Worm (Caenorhabditis elegans) whole organism, late embryonic: ENCODE measurements around the gene K02F3.2.

Experiments
- K02D7.2 ChIP-seq: sonication (generic microtip); optimal IDR thresholded peaks from 2 replicates; lab custom pipeline; 2017; ENCODE audit warnings: mild to moderate bottlenecking, missing genetic modification characterization, missing compliant biosample characterization
- ama-1 ChIP-seq: fragments of 150-350 bp; optimal IDR thresholded peaks from 2 replicates; lab custom pipeline; 2014
- ceh-19 ChIP-seq: fragments of 200-800 bp; sonication (Bioruptor generic); optimal IDR thresholded peaks from 2 replicates; lab custom pipeline; 2018; ENCODE audit warnings: mild to moderate bottlenecking, missing genetic modification characterization, missing compliant biosample characterization
- fkh-10 ChIP-seq: fragments of 150-350 bp; optimal IDR thresholded peaks from 2 replicates; lab custom pipeline; 2014; ENCODE audit warnings: missing biosample characterization, missing genetic modification reagents, missing genetic modification characterization
- fkh-6 ChIP-seq: sonication (generic microtip); optimal IDR thresholded peaks from 2 replicates; lab custom pipeline; 2016; ENCODE audit warnings: missing genetic modification characterization, missing compliant biosample characterization
- hlh-13 ChIP-seq: fragments of 200-800 bp; sonication (Bioruptor generic); optimal IDR thresholded peaks from 2 replicates; lab custom pipeline; 2018; ENCODE audit warnings: mild to moderate bottlenecking, missing genetic modification characterization, missing compliant biosample characterization
- hlh-15 ChIP-seq: sonication (generic microtip); optimal IDR thresholded peaks from 2 replicates; lab custom pipeline; 2016; ENCODE audit warnings: missing genetic modification characterization, missing compliant biosample characterization
- pha-2 ChIP-seq: sonication (generic microtip); optimal IDR thresholded peaks from 2 replicates; lab custom pipeline; 2017; ENCODE audit warnings: mild to moderate bottlenecking, missing genetic modification characterization, missing compliant biosample characterization
- pha-4 ChIP-seq: fragments of 150-350 bp; optimal IDR thresholded peaks from 2 replicates; lab custom pipeline; 2018; ENCODE audit warnings: missing biosample characterization, missing genetic modification reagents, missing genetic modification characterization
- sox-4 ChIP-seq: sonication (generic microtip); optimal IDR thresholded peaks from 2 replicates; lab custom pipeline; 2017; ENCODE audit warnings: mild to moderate bottlenecking, missing genetic modification characterization, inconsistent platforms, missing compliant biosample characterization

DNA sequence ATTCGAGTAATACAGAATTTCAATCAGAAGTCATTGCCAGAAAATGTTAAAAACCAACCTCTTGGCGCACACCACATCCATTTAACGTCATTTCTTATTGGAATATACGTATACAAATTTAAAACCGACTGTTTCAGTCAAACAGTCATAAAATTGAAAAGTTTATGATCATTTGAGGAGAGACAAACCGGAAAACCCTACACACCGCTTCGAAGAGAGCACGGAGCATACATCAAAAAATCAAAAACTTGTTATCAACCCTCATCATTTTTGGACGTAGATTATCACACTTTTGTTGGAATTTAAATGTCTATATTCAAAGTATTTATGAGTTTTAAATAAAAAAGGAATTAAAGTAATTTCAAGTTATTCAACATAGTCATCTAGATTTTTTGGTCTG, 45.4 kb downstream of the K02F3.2 start, which contains the start of gene T24C4.10:
- TF ChIP-seq ama-1 (lab: Kevin White, UChicago) = no peak
- TF ChIP-seq pha-4 (tag; lab: Kevin White, UChicago) = no peak
- no peak for TF ChIP-seq hlh-15 (tag; lab: Kevin White, UChicago)
- no peak for TF ChIP-seq pha-2 (tag; lab: Kevin White, UChicago)
- no peak for TF ChIP-seq fkh-10 (GFP tag; lab: Kevin White, UChicago)
- TF ChIP-seq hlh-13 (GFP tag; lab: Kevin White, UChicago) = no peak
- TF ChIP-seq ceh-19 (GFP tag; lab: Kevin White, UChicago) = no peak
- TF ChIP-seq fkh-6 (tag; lab: Kevin White, UChicago) = no peak
- TF ChIP-seq K02D7.2 (tag; lab: Kevin White, UChicago) = no peak
- TF ChIP-seq sox-4 (tag; lab: Kevin White, UChicago) = no peak
